Fruit fly (Drosophila melanogaster) whole organism, embryonic: ENCODE measurements around the gene Srr.

ENCODE experiments used
- Antp ChIP-seq: fragments of 200-800 bp; sonication (Bioruptor generic); optimal IDR thresholded peaks from 3 replicates; lab custom pipeline; 2016; ENCODE audit warnings: missing biosample characterization, missing genetic modification characterization
- Atf6 ChIP-seq: fragments of 200-800 bp; sonication (Bioruptor generic); IDR thresholded peaks from 2 replicates; pipeline ENCODE4 v1.3.6; 2022; ENCODE audit warnings: missing biosample characterization, missing genetic modification characterization
- Awh ChIP-seq: fragments of 200-800 bp; sonication (Bioruptor generic); IDR thresholded peaks from 2 replicates; pipeline ENCODE4, ENCODE4 v1.3.6; 2022; ENCODE audit warnings: missing biosample characterization, missing genetic modification characterization
- Bgb ChIP-seq: fragments of 200-800 bp; sonication (Bioruptor generic); IDR thresholded peaks from 2 replicates; pipeline ENCODE4 v1.3.6; 2022; ENCODE audit warnings: missing biosample characterization, missing genetic modification characterization; ENCODE audit not compliant: partially characterized antibody
- BtbVII ChIP-seq: fragments of 200-800 bp; sonication (Bioruptor generic); optimal IDR thresholded peaks from 3 replicates; lab custom pipeline; 2017; ENCODE audit warnings: missing biosample characterization, mild to moderate bottlenecking, missing genetic modification characterization
- CG10543 ChIP-seq: fragments of 200-800 bp; sonication (Bioruptor generic); optimal IDR thresholded peaks from 3 replicates; lab custom pipeline; 2017; ENCODE audit warnings: missing biosample characterization, mild to moderate bottlenecking, missing genetic modification characterization, moderate library complexity
- CG10979 ChIP-seq: fragments of 200-800 bp; sonication (Bioruptor generic); optimal IDR thresholded peaks from 2 replicates; lab custom pipeline; 2018; ENCODE audit warnings: missing biosample characterization, mild to moderate bottlenecking, missing genetic modification characterization, moderate library complexity
- CG14860 ChIP-seq: fragments of 200-800 bp; sonication (Bioruptor generic); IDR thresholded peaks from 3 replicates; pipeline ENCODE4 v1.3.6; 2022; ENCODE audit warnings: missing biosample characterization, missing genetic modification characterization; ENCODE audit not compliant: partially characterized antibody
- CG15601 ChIP-seq: fragments of 200-800 bp; sonication (Bioruptor generic); optimal IDR thresholded peaks from 3 replicates; lab custom pipeline; 2019; ENCODE audit warnings: missing biosample characterization, mild to moderate bottlenecking, missing genetic modification characterization, moderate library complexity
- CG15696 ChIP-seq: fragments of 200-800 bp; sonication (Bioruptor generic); optimal IDR thresholded peaks from 2 replicates; lab custom pipeline; 2019; ENCODE audit warnings: missing biosample characterization, mild to moderate bottlenecking, missing genetic modification characterization, moderate library complexity
- CG2199 ChIP-seq: fragments of 200-800 bp; sonication (Bioruptor generic); IDR thresholded peaks from 3 replicates; pipeline ENCODE4 v1.3.6; 2022; ENCODE audit warnings: missing biosample characterization, missing genetic modification characterization
- CG2712 ChIP-seq: fragments of 200-800 bp; optimal IDR thresholded peaks from 3 replicates; lab custom pipeline; 2019; ENCODE audit warnings: missing biosample characterization, mild to moderate bottlenecking, missing genetic modification characterization, moderate library complexity
- CG30431 ChIP-seq: fragments of 200-800 bp; sonication (Bioruptor generic); optimal IDR thresholded peaks from 2 replicates; lab custom pipeline; 2017; ENCODE audit warnings: missing biosample characterization, missing genetic modification characterization
- CG6175 ChIP-seq: fragments of 200-800 bp; sonication (Bioruptor generic); IDR thresholded peaks from 3 replicates; pipeline ENCODE4 v1.3.6; 2022; ENCODE audit warnings: missing biosample characterization, missing genetic modification characterization
- CG6791 ChIP-seq: fragments of 200-800 bp; sonication (Bioruptor generic); IDR thresholded peaks from 3 replicates; pipeline ENCODE4 v1.3.6; 2022; ENCODE audit warnings: missing biosample characterization, missing genetic modification characterization; ENCODE audit not compliant: partially characterized antibody
- CG6813 ChIP-seq: fragments of 200-800 bp; sonication (Bioruptor generic); optimal IDR thresholded peaks from 2 replicates; lab custom pipeline; 2017; ENCODE audit warnings: missing biosample characterization, missing genetic modification characterization, mild to moderate bottlenecking, moderate library complexity, missing genetic modification reagents
- CG7987 ChIP-seq: fragments of 200-800 bp; sonication (Bioruptor generic); optimal IDR thresholded peaks from 2 replicates; lab custom pipeline; 2018; ENCODE audit warnings: missing biosample characterization, mild to moderate bottlenecking, missing genetic modification characterization, moderate library complexity
- CG8478 ChIP-seq: fragments of >200 bp; optimal IDR thresholded peaks from 2 replicates; lab custom pipeline; 2018
- CG9727 ChIP-seq: fragments of 200-800 bp; sonication (Bioruptor generic); optimal IDR thresholded peaks from 3 replicates; lab custom pipeline; 2017; ENCODE audit warnings: missing biosample characterization, mild to moderate bottlenecking, missing genetic modification characterization
- CG9932 ChIP-seq: fragments of 200-800 bp; sonication (Bioruptor generic); IDR thresholded peaks from 2 replicates; pipeline ENCODE4 v1.3.6; 2022; ENCODE audit warnings: missing biosample characterization, missing genetic modification characterization
- D19A ChIP-seq: fragments of 200-800 bp; optimal IDR thresholded peaks from 3 replicates; lab custom pipeline; 2019; ENCODE audit warnings: missing biosample characterization, mild to moderate bottlenecking, missing genetic modification characterization, moderate library complexity
- Dip3 ChIP-seq: fragments of 200-800 bp; sonication (Bioruptor generic); optimal IDR thresholded peaks from 3 replicates; lab custom pipeline; 2016; ENCODE audit warnings: missing biosample characterization, missing genetic modification characterization
- Kr ChIP-seq: fragments of 200-800 bp; sonication (Bioruptor generic); optimal IDR thresholded peaks from 2 replicates; lab custom pipeline; 2017; ENCODE audit warnings: missing biosample characterization, mild to moderate bottlenecking, missing genetic modification characterization
- MTF-1 ChIP-seq: fragments of 200-800 bp; sonication (Bioruptor generic); optimal IDR thresholded peaks from 2 replicates; lab custom pipeline; 2018; ENCODE audit warnings: missing biosample characterization, mild to moderate bottlenecking, missing genetic modification characterization, borderline replicate concordance
- Nf-YC ChIP-seq: fragments of 200-800 bp; optimal IDR thresholded peaks from 3 replicates; lab custom pipeline; 2019; ENCODE audit warnings: missing biosample characterization, mild to moderate bottlenecking, missing genetic modification characterization, moderate library complexity
- Six4 ChIP-seq: fragments of 200-800 bp; sonication (Bioruptor generic); optimal IDR thresholded peaks from 2 replicates; lab custom pipeline; 2016; ENCODE audit warnings: missing biosample characterization, missing genetic modification characterization
- Xbp1 ChIP-seq: fragments of 200-800 bp; sonication (Bioruptor generic); optimal IDR thresholded peaks from 3 replicates; lab custom pipeline; 2016; ENCODE audit warnings: missing biosample characterization, mild to moderate bottlenecking, missing genetic modification characterization
- Xrp1 ChIP-seq: fragments of 200-800 bp; sonication (Bioruptor generic); IDR thresholded peaks from 2 replicates; pipeline ENCODE4 v1.3.6; 2022; ENCODE audit warnings: missing biosample characterization, missing genetic modification characterization
- btn ChIP-seq: fragments of 200-800 bp; sonication (Bioruptor generic); optimal IDR thresholded peaks from 2 replicates; lab custom pipeline; 2016; ENCODE audit warnings: missing biosample characterization, missing genetic modification characterization
- chinmo ChIP-seq: fragments of 200-800 bp; sonication (Bioruptor generic); IDR thresholded peaks from 4 replicates; pipeline ENCODE4 v1.3.6; 2022; ENCODE audit warnings: missing biosample characterization, missing genetic modification characterization; ENCODE audit not compliant: partially characterized antibody
- dmrt11E ChIP-seq: fragments of 200-800 bp; sonication (Bioruptor generic); optimal IDR thresholded peaks from 3 replicates; lab custom pipeline; 2018; ENCODE audit warnings: missing biosample characterization, mild to moderate bottlenecking, missing genetic modification characterization, moderate library complexity
- emc ChIP-seq: fragments of 200-800 bp; sonication (Bioruptor generic); optimal IDR thresholded peaks from 2 replicates; lab custom pipeline; 2016; ENCODE audit warnings: missing biosample characterization, missing genetic modification characterization
- grau ChIP-seq: fragments of 200-800 bp; optimal IDR thresholded peaks from 3 replicates; lab custom pipeline; 2019; ENCODE audit warnings: missing biosample characterization, mild to moderate bottlenecking, missing genetic modification characterization, moderate library complexity
- gsb ChIP-seq: fragments of 200-800 bp; sonication (Bioruptor generic); IDR thresholded peaks from 2 replicates; pipeline ENCODE4 v1.3.6; 2022; ENCODE audit warnings: missing biosample characterization, missing genetic modification characterization
- lilli ChIP-seq: fragments of 200-800 bp; sonication (Bioruptor generic); optimal IDR thresholded peaks from 3 replicates; lab custom pipeline; 2016; ENCODE audit warnings: missing biosample characterization, missing genetic modification characterization
- lola ChIP-seq, 3 experiments: fragments of >200 bp in 2 of 3; fragments of 200-800 bp in 1 of 3; sonication (Bioruptor generic) in 1 of 3; optimal IDR thresholded peaks; 2 replicates each; lab custom pipeline; 2017 to 2019; ENCODE audit warnings: missing biosample characterization in 3 of 3, missing genetic modification characterization in 3 of 3, mild to moderate bottlenecking in 1 of 3, moderate library complexity in 1 of 3
- maf-S ChIP-seq: fragments of 200-800 bp; sonication (Bioruptor generic); optimal IDR thresholded peaks from 2 replicates; lab custom pipeline; 2016; ENCODE audit warnings: missing biosample characterization, missing genetic modification characterization
- nerfin-2 ChIP-seq: fragments of 200-800 bp; sonication (Bioruptor generic); IDR thresholded peaks from 2 replicates; pipeline ENCODE4 v1.3.6; 2022; ENCODE audit warnings: missing biosample characterization, missing genetic modification characterization; ENCODE audit not compliant: partially characterized antibody
- org-1 ChIP-seq: fragments of 200-800 bp; sonication (Bioruptor generic); optimal IDR thresholded peaks from 2 replicates; lab custom pipeline; 2017; ENCODE audit warnings: missing biosample characterization, missing genetic modification characterization
- pan ChIP-seq, 4 experiments: fragments of >200 bp in 3 of 4; fragments of 200-800 bp in 1 of 4; sonication (Bioruptor generic) in 1 of 4; optimal IDR thresholded peaks in 3 of 4; IDR thresholded peaks in 1 of 4; 2 replicates each; pipeline versions ENCODE4 v1.3.6 to Lab custom; 2017 to 2022; ENCODE audit warnings: missing biosample characterization in 2 of 4, missing genetic modification characterization in 2 of 4, mixed read lengths in 1 of 4
- phol ChIP-seq: fragments of 200-800 bp; sonication (Bioruptor generic); optimal IDR thresholded peaks from 3 replicates; lab custom pipeline; 2018; ENCODE audit warnings: missing biosample characterization, mild to moderate bottlenecking, missing genetic modification characterization, moderate library complexity
- pros ChIP-seq: fragments of 200-800 bp; sonication (Bioruptor generic); optimal IDR thresholded peaks from 3 replicates; lab custom pipeline; 2019; ENCODE audit warnings: missing biosample characterization, mild to moderate bottlenecking, missing genetic modification characterization, moderate library complexity
- sens ChIP-seq: fragments of 200-800 bp; sonication (Bioruptor generic); peaks from one replicate; lab custom pipeline; 2016; ENCODE audit warnings: missing biosample characterization, missing genetic modification characterization
- sqz ChIP-seq: fragments of 200-800 bp; sonication (Bioruptor generic); optimal IDR thresholded peaks from 3 replicates; lab custom pipeline; 2018; ENCODE audit warnings: missing biosample characterization, mild to moderate bottlenecking, missing genetic modification characterization
- ssp ChIP-seq: fragments of 200-800 bp; sonication (Bioruptor generic); IDR thresholded peaks from 2 replicates; pipeline ENCODE4 v1.3.6; 2022; ENCODE audit warnings: missing biosample characterization, missing genetic modification characterization
- stc ChIP-seq: fragments of 200-800 bp; sonication (Bioruptor generic); IDR thresholded peaks from 2 replicates; pipeline ENCODE4 v1.3.6; 2022; ENCODE audit warnings: missing biosample characterization, missing genetic modification characterization
- tx ChIP-seq: fragments of 200-800 bp; sonication (Bioruptor generic); optimal IDR thresholded peaks from 2 replicates; lab custom pipeline; 2016; ENCODE audit warnings: missing biosample characterization, missing genetic modification characterization
- usp ChIP-seq: fragments of >200 bp; optimal IDR thresholded peaks from 2 replicates; lab custom pipeline; 2017; ENCODE audit warnings: missing biosample characterization, missing genetic modification characterization
- vvl ChIP-seq: fragments of 200-800 bp; sonication (Bioruptor generic); IDR thresholded peaks from 2 replicates; pipeline ENCODE4 v1.3.6; 2022; ENCODE audit warnings: missing biosample characterization, missing genetic modification characterization
- zen2 ChIP-seq: fragments of 200-800 bp; sonication (Bioruptor generic); IDR thresholded peaks from 3 replicates; pipeline ENCODE4 v1.3.6; 2022; ENCODE audit warnings: missing biosample characterization, missing genetic modification characterization; ENCODE audit not compliant: partially characterized antibody

Srr gene

dm6 chr3R:9349267-9349820 lies 15.9 kb upstream of the Srr start:
- TF ChIP-seq Xrp1 (GFP tag; lab: Robert Waterston, UW) = peak; percentile 21; the same call in 1 of the 2 replicates
- peak; percentile 81 for TF ChIP-seq sens (GFP tag; lab: Kevin White, UChicago)
- TF ChIP-seq Awh (GFP tag; lab: Robert Waterston, UW) = 0 out of 2 replicates have a peak, but pooled peaks have one; percentile 7
- TF ChIP-seq gsb (GFP tag; lab: Robert Waterston, UW) = no peak
- peak in 1 of 3 experiments; percentile 0 for TF ChIP-seq lola (GFP tag; optimal IDR thresholded peaks at IDR 0.05; lab: Kevin White, UChicago)
- TF ChIP-seq maf-S = no peak
- TF ChIP-seq chinmo = no peak
- TF ChIP-seq zen2 (GFP tag; lab: Robert Waterston, UW) = no peak
- no peak for TF ChIP-seq nerfin-2
- peak; percentile 24 for TF ChIP-seq dmrt11E (tag; lab: Kevin White, UChicago)
- TF ChIP-seq CG6813 (GFP tag; lab: Kevin White, UChicago) = no peak
- no peak for TF ChIP-seq CG9932
- no peak for TF ChIP-seq vvl (GFP tag; lab: Robert Waterston, UW)
- TF ChIP-seq CG6175 = no peak
- TF ChIP-seq D19A (tag; lab: Kevin White, UChicago) = peak; percentile 6
- TF ChIP-seq CG9727 (GFP tag; lab: Kevin White, UChicago) = peak; percentile 9
- peak; percentile 74; the same call in 1 of the 3 replicates for TF ChIP-seq CG2199 (GFP tag; lab: Robert Waterston, UW)
- TF ChIP-seq Kr (GFP tag; lab: Kevin White, UChicago) = peak; percentile 56
- no peak for TF ChIP-seq Nf-YC (tag; lab: Kevin White, UChicago)
- TF ChIP-seq usp (GFP tag; lab: Kevin White, UChicago) = no peak
- peak; percentile 42 for TF ChIP-seq phol (tag; lab: Kevin White, UChicago)
- TF ChIP-seq MTF-1 (GFP tag; lab: Kevin White, UChicago) = no peak
- peak; percentile 17 for TF ChIP-seq pros (GFP tag; lab: Kevin White, UChicago)
- no peak for TF ChIP-seq stc (GFP tag; lab: Robert Waterston, UW)
- no peak for TF ChIP-seq pan (optimal IDR thresholded peaks at IDR 0.05; lab: Kevin White, UChicago)
- TF ChIP-seq pan (GFP tag; optimal IDR thresholded peaks at IDR 0.05 in 1 of 2, IDR thresholded peaks at IDR 0.05 in 1 of 2) = peak in 1 of 2 experiments; percentile 17
- no peak for TF ChIP-seq btn (GFP tag; lab: Kevin White, UChicago)
- no peak for TF ChIP-seq BtbVII (GFP tag; lab: Kevin White, UChicago)
- no peak for TF ChIP-seq Bgb (GFP tag; lab: Robert Waterston, UW)
- no peak for TF ChIP-seq emc
- TF ChIP-seq sqz (GFP tag; lab: Kevin White, UChicago) = peak; percentile 28
- no peak for TF ChIP-seq CG8478 (lab: Kevin White, UChicago)
- no peak for TF ChIP-seq lilli (GFP tag; lab: Kevin White, UChicago)
- no peak for TF ChIP-seq Antp (GFP tag; lab: Kevin White, UChicago)
- no peak for TF ChIP-seq CG14860 (GFP tag; lab: Robert Waterston, UW)
- TF ChIP-seq Atf6 (GFP tag; lab: Robert Waterston, UW) = no peak
- TF ChIP-seq CG15601 (tag; lab: Kevin White, UChicago) = no peak
- no peak for TF ChIP-seq CG7987
- TF ChIP-seq tx (GFP tag; lab: Kevin White, UChicago) = no peak
- no peak for TF ChIP-seq ssp (GFP tag; lab: Robert Waterston, UW)
- no peak for TF ChIP-seq org-1
- TF ChIP-seq grau (tag; lab: Kevin White, UChicago) = peak; percentile 91
- no peak for TF ChIP-seq CG6791 (GFP tag; lab: Robert Waterston, UW)
- peak; percentile 17 for TF ChIP-seq CG10979 (tag; lab: Kevin White, UChicago)
- TF ChIP-seq Dip3 (GFP tag; lab: Kevin White, UChicago) = no peak
- TF ChIP-seq CG30431 (GFP tag; lab: Kevin White, UChicago) = no peak
- peak; percentile 48 for TF ChIP-seq CG15696 (tag; lab: Kevin White, UChicago)
- TF ChIP-seq CG10543 = no peak
- no peak for TF ChIP-seq Six4 (GFP tag; lab: Kevin White, UChicago)
- TF ChIP-seq Xbp1 (GFP tag; lab: Kevin White, UChicago) = no peak
- TF ChIP-seq CG2712 (tag; lab: Kevin White, UChicago) = peak; percentile 26
